Worm (Caenorhabditis elegans) whole organism, L2 larva: ENCODE data around the gene fbxa-69.

ENCODE experiments used
- C34F6.9 ChIP-seq: fragments of 150-350 bp; optimal IDR thresholded peaks from 2 replicates; lab custom pipeline; 2014; ENCODE audit warnings: missing biosample characterization, missing genetic modification characterization
- ZK546.5 ChIP-seq: sonication (generic microtip); optimal IDR thresholded peaks from 2 replicates; lab custom pipeline; 2017; ENCODE audit warnings: missing biosample characterization, missing genetic modification characterization
- egl-27 ChIP-seq: sonication (generic microtip); optimal IDR thresholded peaks from 3 replicates; lab custom pipeline; 2017; ENCODE audit warnings: missing biosample characterization, missing genetic modification reagents, missing genetic modification characterization
- gmeb-1 ChIP-seq: fragments of 150-350 bp; optimal IDR thresholded peaks from 2 replicates; lab custom pipeline; 2014; ENCODE audit warnings: missing biosample characterization, missing genetic modification characterization
- lin-11 ChIP-seq: fragments of 150-350 bp; sonication (generic microtip); optimal IDR thresholded peaks from 2 replicates; lab custom pipeline; 2014; ENCODE audit warnings: missing biosample characterization, missing genetic modification characterization, inconsistent platforms, mixed read lengths
- lin-39 ChIP-seq: fragments of 150-350 bp; optimal IDR thresholded peaks from 2 replicates; lab custom pipeline; 2014; ENCODE audit warnings: missing biosample characterization, missing genetic modification reagents, missing genetic modification characterization
- lsy-2 ChIP-seq, 2 experiments: fragments of 150-350 bp in 1 of 2; sonication (generic microtip) in 1 of 2; optimal IDR thresholded peaks; 2 replicates each; lab custom pipeline; 2014 to 2017; ENCODE audit warnings: missing biosample characterization in 2 of 2, missing genetic modification characterization in 2 of 2
- nhr-237 ChIP-seq: fragments of 150-350 bp; optimal IDR thresholded peaks from 2 replicates; lab custom pipeline; 2014; ENCODE audit warnings: missing biosample characterization, missing genetic modification characterization
- snpc-4 ChIP-seq: fragments of 150-350 bp; optimal IDR thresholded peaks from 2 replicates; lab custom pipeline; 2014; ENCODE audit warnings: missing biosample characterization, missing genetic modification characterization
- zag-1 ChIP-seq: fragments of 150-350 bp; optimal IDR thresholded peaks from 2 replicates; lab custom pipeline; 2014; ENCODE audit warnings: missing biosample characterization, missing genetic modification characterization

ce11 chrV:15841095-15841494 lies 25.3 kb upstream of the fbxa-69 start, which contains the start of gene srh-149:
- no peak for TF ChIP-seq lsy-2 (tag; optimal IDR thresholded peaks at IDR 0.05; lab: Kevin White, UChicago)
- TF ChIP-seq zag-1 (tag; lab: Kevin White, UChicago) = no peak
- TF ChIP-seq C34F6.9 = no peak
- TF ChIP-seq lin-39 (tag; lab: Kevin White, UChicago) = no peak
- no peak for TF ChIP-seq egl-27 (tag; lab: Kevin White, UChicago)
- TF ChIP-seq nhr-237 = no peak
- TF ChIP-seq snpc-4 (tag; lab: Kevin White, UChicago) = no peak
- TF ChIP-seq ZK546.5 (tag; lab: Kevin White, UChicago) = no peak
- TF ChIP-seq gmeb-1 = no peak
- TF ChIP-seq lin-11 = no peak
